Worm (Caenorhabditis elegans): Measurements from ENCODE around the gene vit-3.

Gene vit-3

ce11 chrX:3534218-3534617 lies 38.1 kb downstream of the vit-3 start:
- no peak for TF ChIP-seq pes-1 (GFP tag; IDR thresholded peaks at IDR 0.05)
- no peak for TF ChIP-seq B0310.2 (tag; optimal IDR thresholded peaks at IDR 0.05)
- no peak for TF ChIP-seq tbx-37 (GFP tag; conservative IDR thresholded peaks at IDR 0.05)
- TF ChIP-seq ceh-36 (tag; optimal IDR thresholded peaks at IDR 0.05) = no peak
- no peak for TF ChIP-seq aly-1 (tag; optimal IDR thresholded peaks at IDR 0.05)
- no peak for TF ChIP-seq scrt-1 (GFP tag; IDR thresholded peaks at IDR 0.05)
- TF ChIP-seq ceh-13 (GFP tag; optimal IDR thresholded peaks at IDR 0.05) = no peak
- no peak for TF ChIP-seq tra-4 (tag; optimal IDR thresholded peaks at IDR 0.05)
- no peak for TF ChIP-seq tbx-11 (GFP tag; IDR thresholded peaks at IDR 0.05)
- no peak for TF ChIP-seq ama-1 (optimal IDR thresholded peaks at IDR 0.05)
- no peak for TF ChIP-seq hmbx-1 (tag; optimal IDR thresholded peaks at IDR 0.05)
- TF ChIP-seq F13C5.2 (tag; optimal IDR thresholded peaks at IDR 0.05) = no peak
- TF ChIP-seq ets-7 (tag; optimal IDR thresholded peaks at IDR 0.05) = no peak
- TF ChIP-seq hmg-4 (GFP tag; optimal IDR thresholded peaks at IDR 0.05) = no peak
- no peak for TF ChIP-seq flt-1 (GFP tag; IDR thresholded peaks at IDR 0.05)

ce11 chrX:3532919-3533318 lies 39.4 kb downstream of the vit-3 start, which contains the start of gene F56B6.6:
Gene F56B6.6 (minus strand): TSS chrX:3533019.
- no peak for TF ChIP-seq scrt-1 (GFP tag; IDR thresholded peaks at IDR 0.05)
- no peak for TF ChIP-seq aly-1 (tag; optimal IDR thresholded peaks at IDR 0.05)
- no peak for TF ChIP-seq ceh-13 (GFP tag; optimal IDR thresholded peaks at IDR 0.05)
- no peak for TF ChIP-seq ets-7 (tag; optimal IDR thresholded peaks at IDR 0.05)
- TF ChIP-seq sea-1 (GFP tag; conservative IDR thresholded peaks at IDR 0.05) = no peak
- TF ChIP-seq ama-1 (optimal IDR thresholded peaks at IDR 0.05) = no peak
- TF ChIP-seq hnd-1 (tag; optimal IDR thresholded peaks at IDR 0.05) = no peak
- no peak for TF ChIP-seq hmbx-1 (tag; optimal IDR thresholded peaks at IDR 0.05)
- no peak for TF ChIP-seq pes-1 (GFP tag; IDR thresholded peaks at IDR 0.05)
- no peak for TF ChIP-seq tra-4 (tag; optimal IDR thresholded peaks at IDR 0.05)
- no peak for TF ChIP-seq ceh-36 (tag; optimal IDR thresholded peaks at IDR 0.05)
- no peak for TF ChIP-seq flt-1 (GFP tag; IDR thresholded peaks at IDR 0.05)
- TF ChIP-seq hmg-4 (GFP tag; optimal IDR thresholded peaks at IDR 0.05) = no peak
- no peak for TF ChIP-seq tbx-11 (GFP tag; IDR thresholded peaks at IDR 0.05)
- no peak for TF ChIP-seq tbx-37 (GFP tag; conservative IDR thresholded peaks at IDR 0.05)
- no peak for TF ChIP-seq B0310.2 (tag; optimal IDR thresholded peaks at IDR 0.05)
- no peak for TF ChIP-seq F13C5.2 (tag; optimal IDR thresholded peaks at IDR 0.05)

- no peak for TF ChIP-seq hmg-4 (GFP tag; optimal IDR thresholded peaks at IDR 0.05)
- no peak for TF ChIP-seq flt-1 (GFP tag; IDR thresholded peaks at IDR 0.05)
- TF ChIP-seq hmbx-1 (tag; optimal IDR thresholded peaks at IDR 0.05) = no peak
- no peak for TF ChIP-seq tbx-11 (GFP tag; IDR thresholded peaks at IDR 0.05)
- no peak for TF ChIP-seq scrt-1 (GFP tag; IDR thresholded peaks at IDR 0.05)
- TF ChIP-seq ama-1 (optimal IDR thresholded peaks at IDR 0.05) = no peak
- TF ChIP-seq pes-1 (GFP tag; IDR thresholded peaks at IDR 0.05) = no peak
- TF ChIP-seq tra-4 (tag; optimal IDR thresholded peaks at IDR 0.05) = no peak
- no peak for TF ChIP-seq hnd-1 (tag; optimal IDR thresholded peaks at IDR 0.05)
- TF ChIP-seq aly-1 (tag; optimal IDR thresholded peaks at IDR 0.05) = no peak
These were observed 45.6 kb downstream of the vit-3 start for ce11 chrX:3526712-3527111.

ce11 chrX:3518494-3518893 lies 53.9 kb downstream of the vit-3 start, which contains the start of gene npr-16:
Gene npr-16 (plus strand): TSS chrX:3518794.
- no peak for TF ChIP-seq ceh-36 (tag; optimal IDR thresholded peaks at IDR 0.05)
- TF ChIP-seq ama-1 (optimal IDR thresholded peaks at IDR 0.05) = no peak
- TF ChIP-seq B0310.2 (tag; optimal IDR thresholded peaks at IDR 0.05) = no peak
- TF ChIP-seq hmbx-1 (tag; optimal IDR thresholded peaks at IDR 0.05) = no peak
- TF ChIP-seq tbx-37 (GFP tag; conservative IDR thresholded peaks at IDR 0.05) = no peak
- TF ChIP-seq sea-1 (GFP tag; conservative IDR thresholded peaks at IDR 0.05) = no peak
- no peak for TF ChIP-seq aly-1 (tag; optimal IDR thresholded peaks at IDR 0.05)
- no peak for TF ChIP-seq ets-7 (tag; optimal IDR thresholded peaks at IDR 0.05)
- no peak for TF ChIP-seq scrt-1 (GFP tag; IDR thresholded peaks at IDR 0.05)
- TF ChIP-seq F13C5.2 (tag; optimal IDR thresholded peaks at IDR 0.05) = no peak
- no peak for TF ChIP-seq flt-1 (GFP tag; IDR thresholded peaks at IDR 0.05)
- TF ChIP-seq pes-1 (GFP tag; IDR thresholded peaks at IDR 0.05) = no peak
- TF ChIP-seq hnd-1 (tag; optimal IDR thresholded peaks at IDR 0.05) = no peak
- TF ChIP-seq tbx-11 (GFP tag; IDR thresholded peaks at IDR 0.05) = no peak
- no peak for TF ChIP-seq hmg-4 (GFP tag; optimal IDR thresholded peaks at IDR 0.05)

Data from whole organism, early embryonic.